Worm (Caenorhabditis elegans): Measurements from ENCODE around the gene pqn-36.

- TF ChIP-seq snpc-4 (tag; optimal IDR thresholded peaks at IDR 0.05) (peak; percentile 59), jun-1 (tag; optimal IDR thresholded peaks at IDR 0.05) (peak; percentile 67), sptf-1 (tag; optimal IDR thresholded peaks at IDR 0.05) (no peak), efl-1 (optimal IDR thresholded peaks at IDR 0.05) (peak; percentile 31 to 50), efl-1 (GFP tag; optimal IDR thresholded peaks at IDR 0.05 in 1 of 2) (peak; percentile 46 to 95)
These were observed 50.1 kb downstream of the pqn-36 start for ce11 chrX:15365235-15365634.
